Fruit fly (Drosophila melanogaster) whole organism, adult: ENCODE measurements around the gene Cbp20.
A peak's percentile ranks its signal among the peaks of the same experiment; 100 is the strongest.

ENCODE experiments used
- CG11617 ChIP-seq: fragments of 200-800 bp; sonication (Bioruptor generic); optimal IDR thresholded peaks from 2 replicates; lab custom pipeline; 2017; ENCODE audit warnings: mild to moderate bottlenecking, missing biosample characterization, missing genetic modification reagents, missing genetic modification characterization
- CG12768 ChIP-seq: fragments of 200-800 bp; sonication (Bioruptor generic); optimal IDR thresholded peaks from 2 replicates; lab custom pipeline; 2017; ENCODE audit warnings: missing biosample characterization, missing genetic modification characterization, mild to moderate bottlenecking, moderate library complexity, missing genetic modification reagents
- CG14711 ChIP-seq: fragments of 200-800 bp; sonication (Bioruptor generic); optimal IDR thresholded peaks from 2 replicates; lab custom pipeline; 2018; ENCODE audit warnings: missing biosample characterization, mild to moderate bottlenecking, missing genetic modification characterization, moderate library complexity
- CG1620 ChIP-seq: fragments of 200-800 bp; sonication (Bioruptor generic); optimal IDR thresholded peaks from 2 replicates; lab custom pipeline; 2016; ENCODE audit warnings: missing biosample characterization, missing genetic modification characterization
- CG33017 ChIP-seq: fragments of 200-800 bp; sonication (Bioruptor generic); optimal IDR thresholded peaks from 2 replicates; lab custom pipeline; 2018; ENCODE audit warnings: missing biosample characterization, mild to moderate bottlenecking, missing genetic modification characterization, moderate library complexity
- CG5204 ChIP-seq: fragments of 200-800 bp; sonication (Bioruptor generic); optimal IDR thresholded peaks from 2 replicates; lab custom pipeline; 2016; ENCODE audit warnings: missing biosample characterization, missing genetic modification characterization
- CG7045 ChIP-seq: fragments of 200-800 bp; sonication (Bioruptor generic); optimal IDR thresholded peaks from 2 replicates; lab custom pipeline; 2017; ENCODE audit warnings: missing biosample characterization, mild to moderate bottlenecking, missing genetic modification characterization
- CG7101 ChIP-seq: fragments of 200-800 bp; sonication (Bioruptor generic); optimal IDR thresholded peaks from 2 replicates; lab custom pipeline; 2018; ENCODE audit warnings: missing biosample characterization, mild to moderate bottlenecking, missing genetic modification characterization, moderate library complexity
- Clk ChIP-seq: fragments of 200-800 bp; sonication (Bioruptor generic); optimal IDR thresholded peaks from 2 replicates; lab custom pipeline; 2017; ENCODE audit warnings: missing biosample characterization, missing genetic modification characterization
- Crg-1 ChIP-seq: fragments of 200-800 bp; sonication (Bioruptor generic); optimal IDR thresholded peaks from 2 replicates; lab custom pipeline; 2016; ENCODE audit warnings: missing biosample characterization, missing genetic modification characterization
- Hr96 ChIP-seq: fragments of 200-800 bp; sonication (Bioruptor generic); optimal IDR thresholded peaks from 2 replicates; lab custom pipeline; 2016; ENCODE audit warnings: missing biosample characterization, missing genetic modification characterization
- Mnt ChIP-seq: fragments of 200-800 bp; sonication (Bioruptor generic); optimal IDR thresholded peaks from 2 replicates; lab custom pipeline; 2016; ENCODE audit warnings: missing biosample characterization, mild to moderate bottlenecking, missing genetic modification characterization
- bab1 ChIP-seq: fragments of 200-800 bp; sonication (Bioruptor generic); optimal IDR thresholded peaks from 3 replicates; lab custom pipeline; 2019; ENCODE audit warnings: missing biosample characterization, mild to moderate bottlenecking, missing genetic modification characterization, moderate library complexity
- cic ChIP-seq: fragments of 200-800 bp; sonication (Bioruptor generic); optimal IDR thresholded peaks from 2 replicates; lab custom pipeline; 2017; ENCODE audit warnings: missing biosample characterization, mild to moderate bottlenecking, missing genetic modification characterization, moderate library complexity
- cnc ChIP-seq, 2 experiments: fragments of >200 bp; optimal IDR thresholded peaks; 2 replicates each; lab custom pipeline; 2017
- kay ChIP-seq: fragments of 200-800 bp; sonication (Bioruptor generic); peaks from one replicate; lab custom pipeline; 2016; ENCODE audit warnings: missing biosample characterization, missing genetic modification characterization, borderline replicate concordance
- ovo ChIP-seq: fragments of 200-800 bp; sonication (Bioruptor generic); optimal IDR thresholded peaks from 2 replicates; lab custom pipeline; 2016; ENCODE audit warnings: missing biosample characterization, missing genetic modification characterization
- pad ChIP-seq: fragments of 200-800 bp; sonication (Bioruptor generic); optimal IDR thresholded peaks from 3 replicates; lab custom pipeline; 2017; ENCODE audit warnings: missing biosample characterization, missing genetic modification characterization, mild to moderate bottlenecking, moderate library complexity, missing genetic modification reagents
- tj ChIP-seq: fragments of 200-800 bp; sonication (Bioruptor generic); optimal IDR thresholded peaks from 3 replicates; lab custom pipeline; 2017; ENCODE audit warnings: missing biosample characterization, mild to moderate bottlenecking, missing genetic modification characterization, moderate library complexity
- toe ChIP-seq: fragments of 200-800 bp; sonication (Bioruptor generic); optimal IDR thresholded peaks from 2 replicates; lab custom pipeline; 2016; ENCODE audit warnings: missing biosample characterization, missing genetic modification characterization

The Cbp20 gene

DNA sequence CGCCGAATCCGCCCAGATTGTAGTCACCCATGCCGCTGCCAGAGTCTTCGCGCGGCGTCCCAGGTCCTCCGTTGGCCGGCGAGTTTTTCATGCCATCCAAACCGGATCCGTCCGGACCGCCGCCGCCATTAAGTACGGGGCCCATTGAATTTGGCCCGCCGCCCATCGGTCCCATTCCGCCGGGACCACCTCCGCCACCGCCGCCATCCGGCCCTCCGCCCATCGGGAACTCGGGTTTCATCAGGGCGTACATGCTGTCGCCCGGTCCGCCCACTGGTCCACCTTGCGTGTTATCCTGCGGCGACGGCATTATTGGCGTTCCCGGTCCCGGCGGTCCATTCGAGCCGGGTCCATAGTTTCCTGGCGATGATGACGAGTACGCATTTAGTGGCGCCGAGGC lies 30.8 kb downstream of the Cbp20 start:
- TF ChIP-seq Hr96 (GFP tag; lab: Kevin White, UChicago) = no peak

DNA sequence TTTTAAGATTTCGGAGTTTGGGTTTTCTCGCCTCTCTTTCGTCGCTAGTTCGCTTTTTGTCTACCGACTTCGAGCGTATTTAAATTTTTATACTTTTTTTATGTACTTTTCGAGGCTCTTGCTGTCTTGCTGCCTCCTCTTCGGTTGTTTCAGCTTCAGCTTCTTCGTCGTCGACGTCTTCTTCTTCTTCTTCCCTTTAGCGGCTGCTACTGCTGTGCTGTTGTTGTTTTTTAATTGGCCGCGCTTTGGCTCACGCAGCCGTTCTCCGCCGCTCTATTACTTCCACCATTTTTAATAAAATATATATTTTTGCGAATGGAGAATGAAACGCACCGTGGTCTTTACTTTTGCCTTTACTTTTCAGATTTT lies 32.1 kb downstream of the Cbp20 start:
- TF ChIP-seq Hr96 (GFP tag; lab: Kevin White, UChicago) (no peak), CG12768 (no peak), toe (no peak), Clk (GFP tag; lab: Kevin White, UChicago) (no peak), CG33017 (tag; lab: Kevin White, UChicago) (no peak), kay (no peak), bab1 (GFP tag; lab: Kevin White, UChicago) (no peak), CG14711 (tag; lab: Kevin White, UChicago) (no peak), Crg-1 (no peak), CG1620 (no peak), CG7101 (no peak), CG7045 (no peak), pad (GFP tag; lab: Kevin White, UChicago) (no peak), tj (GFP tag; lab: Kevin White, UChicago) (no peak), ovo (GFP tag; lab: Kevin White, UChicago) (no peak), cnc (optimal IDR thresholded peaks at IDR 0.05; lab: Kevin White, UChicago) (no peak)

DNA sequence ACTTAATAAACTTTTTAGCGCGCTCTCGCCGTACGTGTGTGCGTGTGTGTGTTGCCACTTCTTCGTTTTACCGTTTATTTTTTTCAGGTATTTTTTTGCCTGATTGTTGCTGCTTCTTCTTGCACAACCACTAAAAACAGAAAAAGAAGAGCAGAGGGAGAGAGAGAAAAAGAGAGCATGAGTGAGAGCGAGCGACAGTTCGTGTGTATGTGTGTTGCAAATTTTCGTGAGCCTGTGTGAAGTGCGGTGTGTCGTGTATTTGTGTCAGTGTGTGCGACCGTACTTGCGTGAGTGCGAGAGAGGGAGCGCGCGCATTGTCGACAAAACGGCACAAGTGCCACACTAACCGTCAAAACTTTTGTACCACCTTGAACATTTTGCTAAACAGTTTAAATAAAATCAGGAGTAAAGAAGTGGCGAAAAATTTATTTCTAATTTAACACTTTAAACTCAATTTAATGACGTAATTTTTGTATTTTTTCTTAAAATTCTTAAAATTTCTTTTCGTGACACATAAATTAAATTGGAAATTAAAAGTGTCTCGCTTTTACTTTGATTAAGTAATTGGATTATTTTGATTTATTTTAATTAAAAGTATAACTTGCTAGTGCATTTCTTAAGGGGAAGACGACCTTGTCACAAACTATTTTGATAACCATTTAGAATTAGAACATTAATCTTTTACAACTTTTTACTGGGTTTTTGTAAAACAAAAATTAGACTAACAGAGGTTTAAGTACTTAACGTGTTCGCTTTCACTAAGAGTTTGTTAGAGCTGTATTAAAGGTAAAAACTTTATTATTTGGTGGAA lies 32.7 kb downstream of the Cbp20 start:
- TF ChIP-seq cnc (optimal IDR thresholded peaks at IDR 0.05; lab: Kevin White, UChicago) (no peak), CG14711 (tag; lab: Kevin White, UChicago) (peak; percentile 23), tj (GFP tag; lab: Kevin White, UChicago) (peak; percentile 71), toe (peak; percentile 66), Hr96 (GFP tag; lab: Kevin White, UChicago) (peak; percentile 52), bab1 (GFP tag; lab: Kevin White, UChicago) (peak; percentile 61), CG11617 (GFP tag; lab: Kevin White, UChicago) (peak; percentile 76), Clk (GFP tag; lab: Kevin White, UChicago) (no peak), CG7045 (peak; percentile 45), cic (GFP tag; lab: Kevin White, UChicago) (peak; percentile 89), CG33017 (tag; lab: Kevin White, UChicago) (peak; percentile 29), pad (GFP tag; lab: Kevin White, UChicago) (peak; percentile 32), Crg-1 (no peak), Mnt (GFP tag; lab: Kevin White, UChicago) (peak; percentile 51), CG1620 (no peak), ovo (GFP tag; lab: Kevin White, UChicago) (peak; percentile 83), CG12768 (peak; percentile 7), kay (no peak), CG7101 (peak; percentile 46), CG5204 (GFP tag; lab: Kevin White, UChicago) (peak; percentile 68)

DNA sequence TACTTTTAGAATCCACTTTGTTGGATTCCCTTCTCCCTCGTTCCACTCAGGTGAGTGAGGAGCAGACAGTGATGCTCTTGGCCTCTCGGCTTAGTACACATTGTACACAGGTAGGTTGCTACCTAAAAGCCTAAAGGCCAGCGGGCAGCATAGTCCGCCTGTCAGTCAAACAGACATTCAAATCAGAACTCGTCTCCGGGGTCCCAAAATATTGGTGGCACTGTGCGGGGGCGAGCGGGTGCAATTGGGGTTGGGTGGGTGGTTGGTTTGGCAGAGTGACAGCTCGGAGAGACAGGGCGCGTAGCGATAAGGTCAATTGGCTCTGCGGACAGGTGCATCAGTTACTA lies 33.3 kb downstream of the Cbp20 start:
- TF ChIP-seq CG11617 (GFP tag; lab: Kevin White, UChicago) (no peak), cic (GFP tag; lab: Kevin White, UChicago) (no peak), toe (no peak), bab1 (GFP tag; lab: Kevin White, UChicago) (no peak), CG33017 (tag; lab: Kevin White, UChicago) (no peak), CG12768 (no peak), Clk (GFP tag; lab: Kevin White, UChicago) (no peak), CG1620 (no peak)

DNA sequence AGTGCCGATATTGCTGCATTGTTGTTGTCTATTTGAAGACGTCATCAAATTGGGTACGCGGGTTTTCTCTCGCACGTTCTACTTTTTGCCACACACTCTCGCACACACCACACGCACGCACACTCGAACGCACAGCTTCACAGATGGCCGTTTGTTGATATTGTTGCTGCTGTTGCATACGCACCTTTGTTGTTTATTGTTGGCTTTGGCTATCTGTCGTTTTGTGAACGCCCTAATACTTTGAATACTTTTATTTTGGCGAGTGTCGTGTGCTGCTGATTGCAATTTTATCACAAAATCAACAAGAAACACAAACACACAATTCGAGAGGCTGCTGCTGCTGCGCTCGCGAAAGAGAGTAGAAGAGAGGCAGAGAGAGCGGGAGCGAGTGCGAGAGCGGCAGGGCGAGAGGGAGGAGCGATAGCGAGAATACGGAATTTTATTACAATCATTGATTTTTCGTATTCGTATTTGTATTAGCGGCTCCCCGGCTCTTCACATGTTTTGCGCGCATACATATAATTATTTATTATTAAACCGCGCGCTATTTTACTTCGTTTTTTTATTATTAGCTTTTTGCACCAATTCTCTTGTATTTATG lies 34.2 kb downstream of the Cbp20 start:
- TF ChIP-seq CG5204 (GFP tag; lab: Kevin White, UChicago) (no peak), Crg-1 (peak; percentile 34), CG11617 (GFP tag; lab: Kevin White, UChicago) (peak; percentile 60), CG1620 (peak; percentile 59), CG14711 (tag; lab: Kevin White, UChicago) (peak; percentile 15), pad (GFP tag; lab: Kevin White, UChicago) (peak; percentile 36), tj (GFP tag; lab: Kevin White, UChicago) (peak; percentile 56), cic (GFP tag; lab: Kevin White, UChicago) (peak; percentile 80), CG7101 (peak; percentile 64), Clk (GFP tag; lab: Kevin White, UChicago) (peak; percentile 25), Mnt (GFP tag; lab: Kevin White, UChicago) (peak; percentile 65), CG33017 (tag; lab: Kevin White, UChicago) (peak; percentile 14), Hr96 (GFP tag; lab: Kevin White, UChicago) (peak; percentile 4), ovo (GFP tag; lab: Kevin White, UChicago) (peak; percentile 46), cnc (optimal IDR thresholded peaks at IDR 0.05; lab: Kevin White, UChicago) (no peak), kay (no peak), CG12768 (peak; percentile 73), CG7045 (peak; percentile 55), bab1 (GFP tag; lab: Kevin White, UChicago) (no peak), toe (no peak)

DNA sequence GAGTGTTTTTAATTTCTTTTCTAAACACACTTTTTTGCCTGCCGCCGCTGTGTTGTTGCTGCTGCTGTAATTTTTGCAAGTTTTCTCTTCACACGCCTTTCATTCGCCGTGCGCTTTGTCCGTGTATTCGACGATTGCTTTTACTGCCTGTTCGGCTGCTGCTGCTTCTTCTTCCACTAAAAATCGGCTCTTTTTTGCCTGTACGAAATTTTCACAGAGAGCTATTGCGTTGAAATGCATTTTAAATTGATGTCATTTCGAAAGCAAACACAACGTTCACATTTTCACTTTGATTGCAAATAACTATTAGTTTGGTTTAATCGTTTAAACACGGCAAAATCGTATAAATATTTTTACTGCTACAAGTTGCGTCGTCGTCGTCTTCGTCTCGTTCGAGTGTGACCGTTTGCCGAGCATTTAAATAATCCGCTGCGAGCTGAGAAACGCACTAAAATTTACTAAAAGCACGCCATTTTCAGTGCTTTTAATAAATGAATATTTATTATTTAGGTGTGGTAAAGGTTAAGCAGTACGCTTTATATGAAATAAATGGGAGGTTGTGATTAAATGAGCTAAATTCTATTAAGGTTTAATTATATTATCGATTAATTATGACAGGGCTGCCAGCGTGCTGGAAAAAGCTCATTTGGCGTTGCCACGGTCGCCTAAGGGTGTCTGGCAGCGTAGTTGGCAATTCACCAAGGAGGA lies 34.9 kb downstream of the Cbp20 start, which contains the start of the genes Ssdp and CG7985:
Ssdp (minus strand) TSS at position 419 of the 708 bp plus-strand sequence.
CG7985 (plus strand) TSS at position 681 of the 708 bp plus-strand sequence.
- no peak for TF ChIP-seq CG7101
- no peak for TF ChIP-seq CG11617 (GFP tag; lab: Kevin White, UChicago)
- TF ChIP-seq cnc (optimal IDR thresholded peaks at IDR 0.05; lab: Kevin White, UChicago) = no peak
- TF ChIP-seq Crg-1 = no peak
- no peak for TF ChIP-seq Mnt (GFP tag; lab: Kevin White, UChicago)
- no peak for TF ChIP-seq CG12768
- TF ChIP-seq kay = peak; percentile 57
- TF ChIP-seq CG33017 (tag; lab: Kevin White, UChicago) = peak; percentile 25
- TF ChIP-seq CG7045 = no peak
- no peak for TF ChIP-seq Clk (GFP tag; lab: Kevin White, UChicago)
